Worm (Caenorhabditis elegans): ENCODE data around the gene gfm-1.
"Not testable (repeated sequence)": the region's sequence is repeated elsewhere in the genome, so short reads cannot be mapped to it uniquely, and the experiment has no call there.

The gfm-1 gene

ce11 chrII:13117135-13117534 is at the start of gene gfm-1:
gfm-1 (plus strand) TSS chrII:13117483.
- TF ChIP-seq hmg-4 (GFP tag; optimal IDR thresholded peaks at IDR 0.05) (no peak), ama-1 (optimal IDR thresholded peaks at IDR 0.05) (no peak), aly-1 (tag; optimal IDR thresholded peaks at IDR 0.05) (no peak), ceh-36 (tag; optimal IDR thresholded peaks at IDR 0.05) (no peak), flt-1 (GFP tag; IDR thresholded peaks at IDR 0.05) (0 out of 2 replicates have a peak, but pooled peaks have one; percentile 25), ceh-13 (GFP tag; optimal IDR thresholded peaks at IDR 0.05) (peak; percentile 12), tbx-37 (GFP tag; conservative IDR thresholded peaks at IDR 0.05) (peak; percentile 69; the same call in 1 of the 2 replicates), pes-1 (GFP tag; IDR thresholded peaks at IDR 0.05) (peak; percentile 65)

DNA sequence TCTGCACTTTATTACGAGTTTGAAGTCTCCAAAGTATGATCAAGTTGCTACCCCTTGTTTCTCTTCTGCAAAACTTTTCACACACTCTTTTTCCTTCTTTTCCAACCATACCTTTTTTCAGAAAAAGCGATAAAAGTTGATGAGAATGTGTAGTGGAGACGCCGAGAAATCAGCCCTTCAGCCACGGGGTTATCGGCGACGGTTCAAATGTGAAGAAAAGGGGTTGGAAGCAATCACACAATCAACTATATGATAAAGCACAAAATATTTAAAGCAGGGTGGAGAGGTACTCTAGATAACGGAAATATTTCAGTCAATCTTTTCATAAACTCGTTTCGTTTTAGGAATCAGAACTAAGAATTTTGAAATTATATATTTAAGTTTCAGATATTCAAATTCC is 44.2 kb upstream of the gfm-1 start, which contains the start of gene F42G4.5:
TSS of gene F42G4.5 (plus strand) at position 379 of the 400 bp plus-strand sequence.
- TF ChIP-seq F13C5.2 (tag; optimal IDR thresholded peaks at IDR 0.05) (no peak), flt-1 (GFP tag; IDR thresholded peaks at IDR 0.05) (no peak), hnd-1 (tag; optimal IDR thresholded peaks at IDR 0.05) (no peak), aly-1 (tag; optimal IDR thresholded peaks at IDR 0.05) (no peak), pes-1 (GFP tag; IDR thresholded peaks at IDR 0.05) (no peak), hmg-4 (GFP tag; optimal IDR thresholded peaks at IDR 0.05) (no peak), hmbx-1 (tag; optimal IDR thresholded peaks at IDR 0.05) (no peak), ceh-36 (tag; optimal IDR thresholded peaks at IDR 0.05) (no peak), tra-4 (tag; optimal IDR thresholded peaks at IDR 0.05) (no peak)

ce11 chrII:13073742-13074141 is 43.5 kb upstream of the gfm-1 start:
- TF ChIP-seq B0310.2 (tag; optimal IDR thresholded peaks at IDR 0.05) (no peak), tbx-37 (GFP tag; conservative IDR thresholded peaks at IDR 0.05) (no peak), F13C5.2 (tag; optimal IDR thresholded peaks at IDR 0.05) (no peak), hmbx-1 (tag; optimal IDR thresholded peaks at IDR 0.05) (no peak), hnd-1 (tag; optimal IDR thresholded peaks at IDR 0.05) (no peak), aly-1 (tag; optimal IDR thresholded peaks at IDR 0.05) (no peak), ama-1 (optimal IDR thresholded peaks at IDR 0.05) (no peak), tbx-11 (GFP tag; IDR thresholded peaks at IDR 0.05) (no peak)

ce11 chrII:13076301-13076916 is 40.9 kb upstream of the gfm-1 start:
- no peak for TF ChIP-seq B0310.2 (tag; optimal IDR thresholded peaks at IDR 0.05)
- TF ChIP-seq aly-1 (tag; optimal IDR thresholded peaks at IDR 0.05) = no peak
- TF ChIP-seq tbx-37 (GFP tag; conservative IDR thresholded peaks at IDR 0.05) = no peak
- TF ChIP-seq hnd-1 (tag; optimal IDR thresholded peaks at IDR 0.05) = no peak
- TF ChIP-seq ets-7 (tag; optimal IDR thresholded peaks at IDR 0.05) = no peak
- no peak for TF ChIP-seq ceh-13 (GFP tag; optimal IDR thresholded peaks at IDR 0.05)
- no peak for TF ChIP-seq hmg-4 (GFP tag; optimal IDR thresholded peaks at IDR 0.05)
- TF ChIP-seq hmbx-1 (tag; optimal IDR thresholded peaks at IDR 0.05) = no peak
- no peak for TF ChIP-seq tra-4 (tag; optimal IDR thresholded peaks at IDR 0.05)
- no peak for TF ChIP-seq pes-1 (GFP tag; IDR thresholded peaks at IDR 0.05)
- no peak for TF ChIP-seq flt-1 (GFP tag; IDR thresholded peaks at IDR 0.05)
- TF ChIP-seq ama-1 (optimal IDR thresholded peaks at IDR 0.05) = no peak
- TF ChIP-seq tbx-11 (GFP tag; IDR thresholded peaks at IDR 0.05) = no peak
- no peak for TF ChIP-seq ceh-36 (tag; optimal IDR thresholded peaks at IDR 0.05)
- no peak for TF ChIP-seq F13C5.2 (tag; optimal IDR thresholded peaks at IDR 0.05)
- TF ChIP-seq sea-1 (GFP tag; conservative IDR thresholded peaks at IDR 0.05) = no peak
- TF ChIP-seq scrt-1 (GFP tag; IDR thresholded peaks at IDR 0.05) = no peak

DNA sequence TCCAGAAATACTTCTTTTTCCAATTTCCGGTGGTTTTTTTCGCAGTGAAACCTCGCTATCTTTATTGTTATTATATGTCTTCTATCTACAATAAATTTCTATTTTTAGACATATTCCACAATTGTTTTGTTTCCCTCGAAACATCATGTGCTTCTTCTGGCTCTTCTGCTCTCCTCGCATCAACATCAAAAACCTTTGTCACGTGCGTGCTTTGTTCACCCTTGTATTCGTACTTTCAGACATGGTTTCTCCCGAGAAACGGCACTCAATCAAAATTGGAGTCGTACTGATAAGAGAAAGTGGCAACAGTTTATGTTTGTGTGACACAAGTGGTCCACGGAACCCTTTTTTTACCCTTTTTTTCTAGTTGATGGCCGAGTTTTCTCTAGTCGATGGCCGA is 39.5 kb upstream of the gfm-1 start:
- TF ChIP-seq scrt-1 (GFP tag; IDR thresholded peaks at IDR 0.05) = no peak
- TF ChIP-seq tbx-37 (GFP tag; conservative IDR thresholded peaks at IDR 0.05) = no peak
- no peak for TF ChIP-seq ama-1 (optimal IDR thresholded peaks at IDR 0.05)
- no peak for TF ChIP-seq ceh-13 (GFP tag; optimal IDR thresholded peaks at IDR 0.05)
- no peak for TF ChIP-seq ets-7 (tag; optimal IDR thresholded peaks at IDR 0.05)
- no peak for TF ChIP-seq B0310.2 (tag; optimal IDR thresholded peaks at IDR 0.05)
- no peak for TF ChIP-seq hmg-4 (GFP tag; optimal IDR thresholded peaks at IDR 0.05)
- no peak for TF ChIP-seq aly-1 (tag; optimal IDR thresholded peaks at IDR 0.05)
- TF ChIP-seq hnd-1 (tag; optimal IDR thresholded peaks at IDR 0.05) = no peak
- no peak for TF ChIP-seq F13C5.2 (tag; optimal IDR thresholded peaks at IDR 0.05)
- TF ChIP-seq tbx-11 (GFP tag; IDR thresholded peaks at IDR 0.05) = no peak
- TF ChIP-seq flt-1 (GFP tag; IDR thresholded peaks at IDR 0.05) = no peak
- no peak for TF ChIP-seq ceh-36 (tag; optimal IDR thresholded peaks at IDR 0.05)
- no peak for TF ChIP-seq tra-4 (tag; optimal IDR thresholded peaks at IDR 0.05)

DNA sequence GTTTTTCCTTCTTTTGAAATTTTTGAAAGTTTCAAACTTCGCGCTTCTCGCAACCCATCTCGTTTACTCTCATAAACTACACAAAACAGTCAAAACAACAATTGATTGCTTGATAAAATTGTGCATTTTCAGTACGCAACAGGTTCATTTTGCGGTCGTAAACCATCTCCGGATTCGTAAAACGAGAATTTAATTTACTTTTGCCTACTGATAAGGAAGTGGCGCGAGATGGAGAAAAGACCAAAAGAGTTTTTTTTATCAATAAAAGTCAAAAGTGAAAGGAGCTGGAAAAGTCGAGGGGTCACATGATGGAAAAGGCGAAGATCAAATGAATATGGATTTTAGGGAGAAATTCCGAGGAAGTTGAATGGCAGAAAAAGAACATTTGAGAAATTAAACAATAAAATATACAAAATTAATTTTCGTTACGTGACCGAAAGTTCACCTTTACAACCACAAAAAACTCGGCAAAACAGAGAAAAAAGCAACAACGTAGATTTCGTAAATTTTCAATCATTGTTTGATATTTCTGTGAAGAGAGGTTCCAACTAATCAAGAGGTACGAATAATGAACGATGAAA is 38.3 kb upstream of the gfm-1 start, which contains the start of gene F42G4.6:
TSS of gene F42G4.6 (plus strand) at position 531 of the 581 bp plus-strand sequence.
- TF ChIP-seq flt-1 (GFP tag; IDR thresholded peaks at IDR 0.05) = no peak
- no peak for TF ChIP-seq ama-1 (optimal IDR thresholded peaks at IDR 0.05)
- no peak for TF ChIP-seq ceh-13 (GFP tag; optimal IDR thresholded peaks at IDR 0.05)
- no peak for TF ChIP-seq sea-1 (GFP tag; conservative IDR thresholded peaks at IDR 0.05)
- no peak for TF ChIP-seq hmbx-1 (tag; optimal IDR thresholded peaks at IDR 0.05)
- TF ChIP-seq ets-7 (tag; optimal IDR thresholded peaks at IDR 0.05) = no peak
- no peak for TF ChIP-seq aly-1 (tag; optimal IDR thresholded peaks at IDR 0.05)
- no peak for TF ChIP-seq tra-4 (tag; optimal IDR thresholded peaks at IDR 0.05)
- TF ChIP-seq ceh-36 (tag; optimal IDR thresholded peaks at IDR 0.05) = no peak
- TF ChIP-seq hmg-4 (GFP tag; optimal IDR thresholded peaks at IDR 0.05) = no peak
- TF ChIP-seq tbx-37 (GFP tag; conservative IDR thresholded peaks at IDR 0.05) = no peak
- TF ChIP-seq tbx-11 (GFP tag; IDR thresholded peaks at IDR 0.05) = no peak
- TF ChIP-seq pes-1 (GFP tag; IDR thresholded peaks at IDR 0.05) = no peak
- no peak for TF ChIP-seq F13C5.2 (tag; optimal IDR thresholded peaks at IDR 0.05)
- no peak for TF ChIP-seq scrt-1 (GFP tag; IDR thresholded peaks at IDR 0.05)
- no peak for TF ChIP-seq hnd-1 (tag; optimal IDR thresholded peaks at IDR 0.05)

DNA sequence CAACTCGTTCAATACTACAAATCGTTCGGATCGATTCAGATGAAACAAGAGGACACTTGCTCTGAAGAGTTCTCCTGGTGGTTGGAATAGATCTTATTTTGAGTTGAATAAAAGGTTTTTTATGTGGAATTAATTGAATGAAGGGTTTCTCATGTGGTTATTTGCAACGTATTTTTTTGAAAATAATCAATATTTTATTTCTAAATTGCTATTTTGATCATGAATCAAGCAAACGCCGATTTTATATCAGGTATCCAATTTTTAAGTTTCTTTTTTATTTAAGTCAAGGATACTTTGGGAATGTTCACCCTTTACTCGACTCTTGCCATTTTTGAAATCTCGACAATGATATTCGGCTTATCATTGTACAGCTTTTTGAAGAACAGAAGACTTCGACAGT is 36.7 kb upstream of the gfm-1 start, which contains the start of gene Y81G3A.2:
TSS of gene Y81G3A.2 (plus strand) at position 301 of the 400 bp plus-strand sequence.
- not testable (repeated sequence) for TF ChIP-seq ama-1 (optimal IDR thresholded peaks at IDR 0.05); B0310.2 (tag; optimal IDR thresholded peaks at IDR 0.05); F13C5.2 (tag; optimal IDR thresholded peaks at IDR 0.05)
